Worm (Caenorhabditis elegans) whole organism, L1 larva: ENCODE data around the gene cyp-23A1.

Experiments
- C16A3.4 ChIP-seq: fragments of 150-350 bp; optimal IDR thresholded peaks from 2 replicates; lab custom pipeline; 2014; ENCODE audit warnings: missing biosample characterization, missing genetic modification characterization
- C34B4.2 ChIP-seq: sonication (generic microtip); optimal IDR thresholded peaks from 2 replicates; lab custom pipeline; 2017; ENCODE audit warnings: mild to moderate bottlenecking, missing genetic modification characterization, missing compliant biosample characterization
- F16B12.6 ChIP-seq: fragments of 150-350 bp; optimal IDR thresholded peaks from 2 replicates; lab custom pipeline; 2014; ENCODE audit warnings: missing biosample characterization, missing genetic modification characterization
- blmp-1 ChIP-seq: fragments of 150-350 bp; optimal IDR thresholded peaks from 2 replicates; lab custom pipeline; 2014; ENCODE audit warnings: missing biosample characterization, missing genetic modification characterization
- ceh-63 ChIP-seq: fragments of 200-800 bp; sonication (Bioruptor generic); optimal IDR thresholded peaks from 2 replicates; lab custom pipeline; 2018; ENCODE audit warnings: mild to moderate bottlenecking, missing genetic modification characterization, missing compliant biosample characterization
- ceh-82 ChIP-seq, 3 experiments: fragments of 150-350 bp in 1 of 3; sonication (generic microtip) in 2 of 3; optimal IDR thresholded peaks; 2 replicates each; lab custom pipeline; 2014 to 2017; ENCODE audit warnings: missing biosample characterization in 3 of 3, missing genetic modification characterization in 3 of 3
- ceh-88 ChIP-seq: fragments of 200-800 bp; sonication (Bioruptor generic); IDR thresholded peaks from 2 replicates; pipeline ENCODE4 v1.3.6; 2022; ENCODE audit warnings: missing genetic modification characterization, missing compliant biosample characterization
- efl-1 ChIP-seq, 4 experiments: fragments of 150-350 bp; optimal IDR thresholded peaks in 3 of 4; peaks in 1 of 4; 1 replicate in 1 of 4; 2 replicates in 3 of 4; lab custom pipeline; 2014; ENCODE audit warnings: missing biosample characterization in 2 of 4, missing genetic modification characterization in 2 of 4, missing genetic modification reagents in 2 of 4
- efl-3 ChIP-seq: fragments of 200-800 bp; sonication (Bioruptor generic); optimal IDR thresholded peaks from 2 replicates; lab custom pipeline; 2018; ENCODE audit warnings: mild to moderate bottlenecking, missing genetic modification characterization, missing compliant biosample characterization
- egl-13 ChIP-seq: sonication (generic microtip); optimal IDR thresholded peaks from 2 replicates; lab custom pipeline; 2016; ENCODE audit warnings: missing genotype, missing genetic modification reagents, missing genetic modification characterization, missing compliant biosample characterization
- egl-27 ChIP-seq, 2 experiments: fragments of 150-350 bp in 1 of 2; sonication (generic microtip); optimal IDR thresholded peaks; 3 replicates each; lab custom pipeline; 2017 to 2018; ENCODE audit warnings: missing biosample characterization in 2 of 2, missing genetic modification characterization in 2 of 2, missing genetic modification reagents in 2 of 2
- elt-2 ChIP-seq: sonication (generic microtip); optimal IDR thresholded peaks from 2 replicates; lab custom pipeline; 2016; ENCODE audit warnings: missing genetic modification characterization, mild to moderate bottlenecking, inconsistent platforms, missing compliant biosample characterization, missing genetic modification reagents
- elt-3 ChIP-seq, 6 experiments: fragments of 150-350 bp in 1 of 6; sonication (generic microtip); optimal IDR thresholded peaks; 2 replicates each; lab custom pipeline; 2017 to 2018; ENCODE audit warnings: missing biosample characterization in 6 of 6, missing genetic modification characterization in 6 of 6, inconsistent platforms in 1 of 6
- ets-5 ChIP-seq: fragments of 200-800 bp; sonication (Bioruptor generic); IDR thresholded peaks from 2 replicates; pipeline ENCODE4 v1.3.6; 2022; ENCODE audit warnings: missing genetic modification characterization, missing compliant biosample characterization
- fkh-8 ChIP-seq: sonication (generic microtip); optimal IDR thresholded peaks from 2 replicates; lab custom pipeline; 2016; ENCODE audit warnings: mild to moderate bottlenecking, missing genetic modification characterization, missing compliant biosample characterization
- fos-1 ChIP-seq: fragments of 150-350 bp; optimal IDR thresholded peaks from 2 replicates; lab custom pipeline; 2014; ENCODE audit warnings: missing biosample characterization, missing genetic modification characterization
- hlh-17 ChIP-seq: fragments of 200-800 bp; sonication (Bioruptor generic); optimal IDR thresholded peaks from 2 replicates; lab custom pipeline; 2018; ENCODE audit warnings: missing genetic modification characterization, mild to moderate bottlenecking, missing compliant biosample characterization, moderate library complexity, borderline replicate concordance
- hlh-4 ChIP-seq: sonication (generic microtip); optimal IDR thresholded peaks from 2 replicates; lab custom pipeline; 2016; ENCODE audit warnings: mild to moderate bottlenecking, missing genetic modification characterization, missing compliant biosample characterization
- irx-1 ChIP-seq: sonication (generic microtip); optimal IDR thresholded peaks from 2 replicates; lab custom pipeline; 2016; ENCODE audit warnings: missing genetic modification characterization, missing compliant biosample characterization
- lin-13 ChIP-seq: fragments of 150-350 bp; optimal IDR thresholded peaks from 2 replicates; lab custom pipeline; 2014; ENCODE audit warnings: missing biosample characterization, missing genetic modification reagents, missing genetic modification characterization
- lin-14 ChIP-seq: fragments of 200-800 bp; sonication (Bioruptor generic); optimal IDR thresholded peaks from 2 replicates; lab custom pipeline; 2018; ENCODE audit warnings: mild to moderate bottlenecking, missing genetic modification characterization, moderate library complexity, missing compliant biosample characterization
- lin-15B ChIP-seq: fragments of 150-350 bp; sonication (generic microtip); optimal IDR thresholded peaks from 3 replicates; lab custom pipeline; 2014; ENCODE audit warnings: missing biosample characterization, missing genetic modification characterization
- lin-35 ChIP-seq, 2 experiments: fragments of 150-350 bp; optimal IDR thresholded peaks; 2 replicates each; lab custom pipeline; 2014; ENCODE audit warnings: missing biosample characterization in 2 of 2, missing genetic modification characterization in 2 of 2, missing genetic modification reagents in 2 of 2
- lsy-2 ChIP-seq, 2 experiments: fragments of 150-350 bp; optimal IDR thresholded peaks; 2 replicates each; lab custom pipeline; 2014; ENCODE audit warnings: missing biosample characterization in 2 of 2, missing genetic modification characterization in 2 of 2
- mef-2 ChIP-seq: fragments of 150-350 bp; optimal IDR thresholded peaks from 2 replicates; lab custom pipeline; 2014; ENCODE audit warnings: missing biosample characterization, missing genetic modification characterization
- mep-1 ChIP-seq: fragments of 150-350 bp; optimal IDR thresholded peaks from 2 replicates; lab custom pipeline; 2014; ENCODE audit warnings: missing biosample characterization, missing genetic modification characterization
- nhr-11 ChIP-seq: fragments of 150-350 bp; optimal IDR thresholded peaks from 2 replicates; lab custom pipeline; 2014; ENCODE audit warnings: missing biosample characterization, missing genetic modification characterization
- nhr-20 ChIP-seq: sonication (generic microtip); optimal IDR thresholded peaks from 2 replicates; lab custom pipeline; 2016; ENCODE audit warnings: mild to moderate bottlenecking, missing genetic modification characterization, missing compliant biosample characterization
- nhr-237 ChIP-seq: fragments of 150-350 bp; optimal IDR thresholded peaks from 2 replicates; lab custom pipeline; 2014; ENCODE audit warnings: missing biosample characterization, missing genetic modification characterization
- nhr-71 ChIP-seq: sonication (generic microtip); optimal IDR thresholded peaks from 2 replicates; lab custom pipeline; 2016; ENCODE audit warnings: mild to moderate bottlenecking, missing genetic modification characterization, moderate library complexity, missing compliant biosample characterization
- nhr-77 ChIP-seq: fragments of 150-350 bp; optimal IDR thresholded peaks from 2 replicates; lab custom pipeline; 2014; ENCODE audit warnings: missing biosample characterization, missing genetic modification characterization
- pag-3 ChIP-seq: sonication (generic microtip); optimal IDR thresholded peaks from 2 replicates; lab custom pipeline; 2017; ENCODE audit warnings: missing genetic modification characterization, mild to moderate bottlenecking, missing compliant biosample characterization, antibody characterized with exemption, borderline replicate concordance; ENCODE audit not compliant: insufficient read depth
- pax-3 ChIP-seq: fragments of 200-800 bp; sonication (Bioruptor generic); optimal IDR thresholded peaks from 2 replicates; lab custom pipeline; 2018; ENCODE audit warnings: mild to moderate bottlenecking, missing genetic modification characterization, moderate library complexity, missing compliant biosample characterization
- rnt-1 ChIP-seq: sonication (generic microtip); optimal IDR thresholded peaks from 2 replicates; lab custom pipeline; 2016; ENCODE audit warnings: mild to moderate bottlenecking, missing genetic modification characterization, moderate library complexity, missing compliant biosample characterization
- snpc-4 ChIP-seq: fragments of 150-350 bp; optimal IDR thresholded peaks from 2 replicates; lab custom pipeline; 2014; ENCODE audit warnings: missing biosample characterization, missing genetic modification characterization
- snu-23 ChIP-seq: sonication (generic microtip); optimal IDR thresholded peaks from 2 replicates; lab custom pipeline; 2016; ENCODE audit warnings: missing genetic modification characterization, missing compliant biosample characterization
- sox-4 ChIP-seq: sonication (generic microtip); optimal IDR thresholded peaks from 2 replicates; lab custom pipeline; 2016; ENCODE audit warnings: missing genetic modification characterization, missing compliant biosample characterization
- swsn-7 ChIP-seq: sonication (generic microtip); optimal IDR thresholded peaks from 2 replicates; lab custom pipeline; 2016; ENCODE audit warnings: missing genetic modification characterization, missing compliant biosample characterization
- unc-130 ChIP-seq: fragments of 150-350 bp; optimal IDR thresholded peaks from 2 replicates; lab custom pipeline; 2017; ENCODE audit warnings: missing biosample characterization, missing genetic modification characterization, inconsistent platforms
- unc-30 ChIP-seq: sonication (generic microtip); optimal IDR thresholded peaks from 2 replicates; lab custom pipeline; 2017; ENCODE audit warnings: missing biosample characterization, missing genetic modification characterization
- unc-98 ChIP-seq: fragments of 200-800 bp; sonication (Bioruptor generic); IDR thresholded peaks from 2 replicates; pipeline ENCODE4 v1.3.6; 2022; ENCODE audit warnings: missing genetic modification characterization, missing compliant biosample characterization
- vab-15 ChIP-seq: sonication (generic microtip); optimal IDR thresholded peaks from 2 replicates; lab custom pipeline; 2017; ENCODE audit warnings: missing genotype, mild to moderate bottlenecking, missing genetic modification characterization, missing compliant biosample characterization
- zip-4 ChIP-seq: fragments of 200-800 bp; sonication (Bioruptor generic); optimal IDR thresholded peaks from 2 replicates; lab custom pipeline; 2018; ENCODE audit warnings: mild to moderate bottlenecking, missing genetic modification characterization, moderate library complexity, missing compliant biosample characterization
- ztf-11 ChIP-seq, 2 experiments: sonication (generic microtip); optimal IDR thresholded peaks; 2 replicates each; lab custom pipeline; 2016 to 2017; ENCODE audit warnings: missing genetic modification characterization in 2 of 2, missing biosample characterization in 1 of 2, missing compliant biosample characterization in 1 of 2
- ztf-4 ChIP-seq: fragments of 150-350 bp; optimal IDR thresholded peaks from 2 replicates; lab custom pipeline; 2014; ENCODE audit warnings: missing biosample characterization, missing genetic modification characterization

cyp-23A1 gene

DNA sequence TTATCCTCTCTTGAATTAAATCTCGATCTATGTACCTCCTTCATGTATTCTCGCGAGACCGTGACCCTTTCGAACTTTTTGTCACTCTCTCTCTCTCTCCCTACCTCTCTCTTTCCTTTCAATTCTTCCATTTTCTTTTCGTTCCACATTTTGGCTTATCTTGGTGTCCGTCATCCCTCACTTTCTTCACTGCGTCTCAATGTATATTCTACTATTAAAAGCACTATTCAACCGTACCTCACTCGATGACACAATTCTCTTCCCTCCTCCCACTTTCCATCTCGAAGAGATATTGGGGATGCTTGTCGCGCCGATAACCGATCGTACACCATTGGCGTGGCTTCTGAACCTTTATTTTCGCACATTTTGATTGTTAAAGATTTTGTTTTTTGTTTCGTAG lies 1.3 kb upstream of the cyp-23A1 start:
- TF ChIP-seq blmp-1 (peak; percentile 87), ztf-4 (tag; lab: Kevin White, UChicago) (no peak), lin-14 (peak; percentile 9)
- TF ChIP-seq, all 84 proteins: peak for 2

DNA sequence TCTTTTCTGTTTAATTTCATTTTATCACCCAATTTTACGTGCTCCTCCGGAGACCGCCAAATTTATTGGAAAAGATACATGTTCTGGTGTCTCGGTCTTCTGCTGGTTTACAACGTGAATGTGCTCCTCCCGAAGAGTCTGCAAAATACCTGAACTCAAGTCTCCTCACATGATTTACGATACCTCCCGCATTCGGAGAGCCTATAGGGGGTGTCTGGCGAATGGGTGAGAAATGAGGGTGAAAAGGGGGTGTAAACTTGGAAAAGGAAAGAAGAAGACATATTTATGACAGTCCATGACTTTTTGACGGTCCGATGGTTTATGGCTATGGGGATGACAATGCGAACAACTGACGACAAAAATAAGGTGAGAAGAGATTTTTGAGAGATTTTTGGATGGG lies 4.3 kb downstream of the cyp-23A1 start:
- TF ChIP-seq unc-130 (tag; lab: Kevin White, UChicago): no peak
- TF ChIP-seq rnt-1 (tag; lab: Kevin White, UChicago): peak; percentile 17
- no peak for TF ChIP-seq ztf-11 (tag; optimal IDR thresholded peaks at IDR 0.05; lab: Kevin White, UChicago)
- TF ChIP-seq mep-1 (tag; lab: Kevin White, UChicago): no peak
- no peak for TF ChIP-seq efl-1 (optimal IDR thresholded peaks at IDR 0.05; lab: Kevin White, UChicago)
- peak in 1 of 2 experiments; percentile 63 for TF ChIP-seq efl-1 (GFP tag; optimal IDR thresholded peaks at IDR 0.05 in 1 of 2; lab: Kevin White, UChicago)
- no peak for TF ChIP-seq nhr-77 (tag; lab: Kevin White, UChicago)
- peak; percentile 34 for TF ChIP-seq lin-14

DNA sequence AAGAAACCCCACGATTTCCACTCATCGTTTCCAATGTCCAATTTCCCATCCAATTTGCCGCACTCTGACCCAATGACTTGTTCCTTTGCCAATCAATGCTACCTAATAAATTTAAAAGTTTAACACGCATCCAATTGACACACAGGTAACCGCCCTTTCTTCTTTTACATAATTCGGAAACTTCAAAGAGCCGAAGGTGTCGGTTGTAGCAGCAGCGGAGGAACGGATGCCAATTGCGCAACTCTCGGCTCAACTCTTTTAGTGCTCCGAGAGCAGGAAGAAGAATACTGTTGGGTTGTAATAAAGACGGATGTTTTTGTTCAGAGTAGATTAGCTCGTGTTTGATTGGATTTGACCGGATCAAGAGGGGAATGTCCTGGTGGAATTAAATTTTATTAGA lies 5.2 kb downstream of the cyp-23A1 start:
- TF ChIP-seq unc-98 (GFP tag; lab: Robert Waterston, UW): no peak
- no peak for TF ChIP-seq nhr-71 (tag; lab: Kevin White, UChicago)
- no peak for TF ChIP-seq efl-1 (optimal IDR thresholded peaks at IDR 0.05; lab: Kevin White, UChicago)
- TF ChIP-seq efl-1 (GFP tag; optimal IDR thresholded peaks at IDR 0.05 in 1 of 2; lab: Kevin White, UChicago): no peak
- no peak for TF ChIP-seq nhr-20
- no peak for TF ChIP-seq C34B4.2 (tag; lab: Kevin White, UChicago)
- no peak for TF ChIP-seq unc-30 (tag; lab: Kevin White, UChicago)
- TF ChIP-seq irx-1 (tag; lab: Kevin White, UChicago): no peak
- no peak for TF ChIP-seq snu-23 (GFP tag; lab: Kevin White, UChicago)
- TF ChIP-seq hlh-17 (GFP tag; lab: Kevin White, UChicago): no peak
- no peak for TF ChIP-seq pag-3 (tag; lab: Kevin White, UChicago)
- TF ChIP-seq ztf-4 (tag; lab: Kevin White, UChicago): no peak
- TF ChIP-seq lin-13 (GFP tag; lab: Kevin White, UChicago): no peak
- no peak for TF ChIP-seq ets-5
- no peak for TF ChIP-seq elt-3 (tag; optimal IDR thresholded peaks at IDR 0.05; lab: Kevin White, UChicago)

DNA sequence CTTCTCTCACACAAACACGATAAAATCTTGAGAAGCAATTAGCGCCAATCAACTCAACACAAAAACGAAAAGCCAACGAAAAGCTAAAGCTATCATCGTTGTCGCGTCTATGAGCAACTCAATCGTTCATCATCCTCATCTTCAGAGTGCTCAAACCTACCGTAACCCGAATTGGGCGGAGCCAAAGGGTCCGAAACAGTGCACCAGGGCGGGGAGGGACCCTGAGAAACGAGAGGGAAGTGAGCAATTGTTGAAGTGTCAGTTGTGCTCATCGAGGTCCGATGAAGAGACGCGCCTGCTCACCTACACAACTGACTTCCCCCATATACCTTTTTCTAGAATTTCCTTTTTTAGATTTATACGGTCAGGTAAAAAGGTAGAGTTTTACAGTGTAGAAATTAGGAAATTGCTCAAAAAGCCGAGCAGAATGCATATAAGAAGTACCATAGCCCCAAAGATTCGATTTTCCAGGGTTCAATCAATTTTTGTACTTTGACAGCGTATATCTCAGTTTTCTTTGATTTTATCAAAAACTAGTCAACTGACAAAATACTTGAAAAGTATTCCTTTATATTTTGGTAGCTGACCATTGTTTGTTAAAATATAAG lies 6.4 kb downstream of the cyp-23A1 start, which contains the start of gene hlh-1:
Gene hlh-1, plus strand, starts transcription at position 275 of the 608 bp plus-strand sequence.
- TF ChIP-seq ceh-63 (GFP tag; lab: Kevin White, UChicago) (no peak), pax-3 (no peak), zip-4 (GFP tag; lab: Kevin White, UChicago) (no peak), ztf-11 (tag; optimal IDR thresholded peaks at IDR 0.05; lab: Kevin White, UChicago) (no peak), F16B12.6 (tag; lab: Kevin White, UChicago) (no peak), snpc-4 (tag; lab: Kevin White, UChicago) (no peak), fkh-8 (tag; lab: Kevin White, UChicago) (no peak), elt-2 (no peak), egl-27 (tag; optimal IDR thresholded peaks at IDR 0.05; lab: Kevin White, UChicago) (no peak), pag-3 (tag; lab: Kevin White, UChicago) (no peak), fos-1 (tag; lab: Kevin White, UChicago) (no peak), lsy-2 (tag; optimal IDR thresholded peaks at IDR 0.05; lab: Kevin White, UChicago) (peak; percentile 77 to 94), C16A3.4 (tag; lab: Kevin White, UChicago) (no peak), nhr-237 (no peak), ceh-88 (GFP tag; lab: Robert Waterston, UW) (no peak), ceh-82 (tag; optimal IDR thresholded peaks at IDR 0.05; lab: Kevin White, UChicago) (no peak), egl-13 (no peak), hlh-4 (tag; lab: Kevin White, UChicago) (no peak), unc-98 (GFP tag; lab: Robert Waterston, UW) (no peak), vab-15 (tag; lab: Kevin White, UChicago) (peak; percentile 31), efl-3 (no peak), mef-2 (tag; lab: Kevin White, UChicago) (no peak), lin-35 (GFP tag; optimal IDR thresholded peaks at IDR 0.05; lab: Kevin White, UChicago) (no peak), sox-4 (tag; lab: Kevin White, UChicago) (no peak), irx-1 (tag; lab: Kevin White, UChicago) (no peak), lin-15B (tag; lab: Kevin White, UChicago) (no peak), nhr-11 (tag; lab: Kevin White, UChicago) (no peak), swsn-7 (peak; percentile 23)
